Fruit fly (Drosophila melanogaster) whole organism, embryonic: ENCODE data around the gene waw.

Source experiments
- CG10959 ChIP-seq: fragments of 200-800 bp; sonication (Bioruptor generic); IDR thresholded peaks from 2 replicates; pipeline ENCODE4 v1.3.6; 2022; ENCODE audit warnings: missing biosample characterization, missing genetic modification characterization
- CG11247 ChIP-seq: fragments of 200-800 bp; sonication (Bioruptor generic); IDR thresholded peaks from 2 replicates; pipeline ENCODE4 v1.3.6; 2022; ENCODE audit warnings: missing biosample characterization, missing genetic modification characterization
- CG11560 ChIP-seq: fragments of 200-800 bp; sonication (Bioruptor generic); IDR thresholded peaks from 3 replicates; pipeline ENCODE4 v1.3.6; 2022; ENCODE audit warnings: missing biosample characterization, missing genetic modification characterization
- CG11723 ChIP-seq: fragments of 200-800 bp; sonication (Bioruptor generic); optimal IDR thresholded peaks from 2 replicates; lab custom pipeline; 2017; ENCODE audit warnings: missing biosample characterization, mild to moderate bottlenecking, missing genetic modification characterization
- CG12071 ChIP-seq: fragments of 200-800 bp; sonication (Bioruptor generic); optimal IDR thresholded peaks from 3 replicates; lab custom pipeline; 2018; ENCODE audit warnings: missing biosample characterization, mild to moderate bottlenecking, missing genetic modification characterization
- CG12155 ChIP-seq: fragments of 200-800 bp; sonication (Bioruptor generic); optimal IDR thresholded peaks from 3 replicates; lab custom pipeline; 2016; ENCODE audit warnings: missing biosample characterization, missing genetic modification characterization
- CG13894 ChIP-seq: fragments of 200-800 bp; sonication (Bioruptor generic); optimal IDR thresholded peaks from 3 replicates; lab custom pipeline; 2018; ENCODE audit warnings: missing biosample characterization, mild to moderate bottlenecking, missing genetic modification characterization, moderate library complexity
- CG14710 ChIP-seq: fragments of 200-800 bp; sonication (Bioruptor generic); optimal IDR thresholded peaks from 3 replicates; lab custom pipeline; 2019; ENCODE audit warnings: missing biosample characterization, mild to moderate bottlenecking, missing genetic modification characterization, moderate library complexity
- CG17385 ChIP-seq: fragments of 200-800 bp; sonication (Bioruptor generic); optimal IDR thresholded peaks from 3 replicates; lab custom pipeline; 2018; ENCODE audit warnings: missing biosample characterization, mild to moderate bottlenecking, missing genetic modification characterization
- CG18619 ChIP-seq: fragments of 200-800 bp; sonication (Bioruptor generic); optimal IDR thresholded peaks from 3 replicates; lab custom pipeline; 2017; ENCODE audit warnings: missing biosample characterization, mild to moderate bottlenecking, missing genetic modification characterization
- CG2120 ChIP-seq: fragments of 200-800 bp; sonication (Bioruptor generic); optimal IDR thresholded peaks from 3 replicates; lab custom pipeline; 2016; ENCODE audit warnings: missing biosample characterization, missing genetic modification characterization
- CG3726 ChIP-seq: fragments of 200-800 bp; sonication (Bioruptor generic); IDR thresholded peaks from 3 replicates; pipeline ENCODE4, ENCODE4 v1.3.6; 2022; ENCODE audit warnings: missing biosample characterization, missing genetic modification characterization
- CG4404 ChIP-seq: fragments of 200-800 bp; sonication (Bioruptor generic); IDR thresholded peaks from 2 replicates; pipeline ENCODE4 v1.3.6; 2022; ENCODE audit warnings: missing biosample characterization, missing genetic modification characterization
- CG4730 ChIP-seq: fragments of 200-800 bp; sonication (Bioruptor generic); IDR thresholded peaks from 2 replicates; pipeline ENCODE4 v1.3.6; 2022; ENCODE audit warnings: missing biosample characterization, missing genetic modification characterization
- CG6683 ChIP-seq: fragments of 200-800 bp; sonication (Bioruptor generic); optimal IDR thresholded peaks from 2 replicates; lab custom pipeline; 2017; ENCODE audit warnings: missing biosample characterization, mild to moderate bottlenecking, missing genetic modification characterization, missing genetic modification reagents
- CG7839 ChIP-seq: fragments of 200-800 bp; sonication (Bioruptor generic); optimal IDR thresholded peaks from 3 replicates; lab custom pipeline; 2018; ENCODE audit warnings: missing biosample characterization, mild to moderate bottlenecking, missing genetic modification characterization, moderate library complexity
- CTCF ChIP-seq: fragments of 200-800 bp; sonication (Bioruptor generic); optimal IDR thresholded peaks from 2 replicates; lab custom pipeline; 2017; ENCODE audit warnings: missing biosample characterization, mild to moderate bottlenecking, missing genetic modification characterization, moderate library complexity
- Camta ChIP-seq: fragments of 200-800 bp; sonication (Bioruptor generic); optimal IDR thresholded peaks from 2 replicates; lab custom pipeline; 2016; ENCODE audit warnings: missing biosample characterization, missing genetic modification characterization
- Dbx ChIP-seq: fragments of 200-800 bp; sonication (Bioruptor generic); IDR thresholded peaks from 3 replicates; pipeline ENCODE4 v1.3.6; 2022; ENCODE audit warnings: missing biosample characterization, missing genetic modification characterization
- Eip74EF ChIP-seq, 2 experiments: fragments of 200-800 bp in 1 of 2; fragments of >200 bp in 1 of 2; sonication (Bioruptor generic) in 1 of 2; optimal IDR thresholded peaks; 2 replicates each; lab custom pipeline; 2017 to 2019; ENCODE audit warnings: missing biosample characterization in 2 of 2, missing genetic modification characterization in 2 of 2, mild to moderate bottlenecking in 1 of 2, moderate library complexity in 1 of 2
- GATAe ChIP-seq: fragments of 200-800 bp; sonication (Bioruptor generic); conservative IDR thresholded peaks from 2 replicates; pipeline ENCODE4 v1.3.6; 2022; ENCODE audit warnings: missing biosample characterization, missing genetic modification characterization
- Myb ChIP-seq: fragments of 200-800 bp; sonication (Bioruptor generic); optimal IDR thresholded peaks from 2 replicates; lab custom pipeline; 2016; ENCODE audit warnings: missing biosample characterization, missing genetic modification characterization
- Scr ChIP-seq: fragments of 200-800 bp; sonication (Bioruptor generic); IDR thresholded peaks from 2 replicates; pipeline ENCODE4 v1.3.6; 2022; ENCODE audit warnings: missing biosample characterization, missing genetic modification characterization; ENCODE audit not compliant: partially characterized antibody
- Sry-β ChIP-seq: fragments of 200-800 bp; sonication (Bioruptor generic); optimal IDR thresholded peaks from 2 replicates; lab custom pipeline; 2018; ENCODE audit warnings: missing biosample characterization, mild to moderate bottlenecking, missing genetic modification characterization, moderate library complexity
- Sry-δ ChIP-seq: fragments of 200-800 bp; sonication (Bioruptor generic); optimal IDR thresholded peaks from 2 replicates; lab custom pipeline; 2016; ENCODE audit warnings: missing biosample characterization, missing genetic modification characterization
- Trl ChIP-seq, 3 experiments: fragments of >200 bp in 2 of 3; fragments of 200-800 bp in 1 of 3; sonication (Bioruptor generic) in 1 of 3; optimal IDR thresholded peaks; 2 replicates in 1 of 3; 3 replicates in 2 of 3; lab custom pipeline; 2016 to 2017; ENCODE audit warnings: missing biosample characterization in 1 of 3, missing genetic modification characterization in 1 of 3
- Usf ChIP-seq: fragments of 200-800 bp; sonication (Bioruptor generic); optimal IDR thresholded peaks from 2 replicates; lab custom pipeline; 2017; ENCODE audit warnings: missing genotype, missing biosample characterization, missing genetic modification characterization
- Vsx1 ChIP-seq: fragments of 200-800 bp; sonication (Bioruptor generic); optimal IDR thresholded peaks from 2 replicates; lab custom pipeline; 2017; ENCODE audit warnings: missing biosample characterization, mild to moderate bottlenecking, missing genetic modification characterization, missing genetic modification reagents
- amos ChIP-seq: fragments of 200-800 bp; sonication (Bioruptor generic); IDR thresholded peaks from 2 replicates; pipeline ENCODE4 v1.3.6; 2022; ENCODE audit warnings: missing biosample characterization, missing genetic modification characterization; ENCODE audit not compliant: partially characterized antibody
- az2 ChIP-seq: fragments of 200-800 bp; sonication (Bioruptor generic); optimal IDR thresholded peaks from 3 replicates; lab custom pipeline; 2016; ENCODE audit warnings: missing biosample characterization, missing genetic modification characterization
- bcd ChIP-seq: fragments of 200-800 bp; sonication (Bioruptor generic); optimal IDR thresholded peaks from 2 replicates; lab custom pipeline; 2017; ENCODE audit warnings: missing biosample characterization, mild to moderate bottlenecking, missing genetic modification characterization
- btn ChIP-seq: fragments of 200-800 bp; sonication (Bioruptor generic); optimal IDR thresholded peaks from 2 replicates; lab custom pipeline; 2016; ENCODE audit warnings: missing biosample characterization, missing genetic modification characterization
- chif ChIP-seq, 2 experiments: fragments of 200-800 bp; sonication (Bioruptor generic); optimal IDR thresholded peaks; 3 replicates each; lab custom pipeline; 2016; ENCODE audit warnings: missing biosample characterization in 2 of 2, missing genetic modification characterization in 2 of 2
- da ChIP-seq: fragments of 200-800 bp; sonication (Bioruptor generic); optimal IDR thresholded peaks from 2 replicates; lab custom pipeline; 2016; ENCODE audit warnings: missing biosample characterization, missing genetic modification characterization
- dmrt99B ChIP-seq: fragments of 200-800 bp; sonication (Bioruptor generic); optimal IDR thresholded peaks from 2 replicates; lab custom pipeline; 2018; ENCODE audit warnings: missing biosample characterization, mild to moderate bottlenecking, missing genetic modification characterization, moderate library complexity
- dpn ChIP-seq, 2 experiments: fragments of 200-800 bp; sonication (Bioruptor generic); optimal IDR thresholded peaks; 3 replicates each; lab custom pipeline; 2016; ENCODE audit warnings: missing biosample characterization in 2 of 2, missing genetic modification characterization in 2 of 2
- ewg ChIP-seq: fragments of 200-800 bp; sonication (Bioruptor generic); optimal IDR thresholded peaks from 3 replicates; lab custom pipeline; 2017; ENCODE audit warnings: mild to moderate bottlenecking, missing biosample characterization, missing genetic modification reagents, missing genetic modification characterization
- fru ChIP-seq: fragments of >200 bp; optimal IDR thresholded peaks from 2 replicates; lab custom pipeline; 2017
- gfzf ChIP-seq: fragments of 200-800 bp; sonication (Bioruptor generic); optimal IDR thresholded peaks from 2 replicates; lab custom pipeline; 2016; ENCODE audit warnings: missing biosample characterization, mild to moderate bottlenecking, missing genetic modification characterization, moderate library complexity
- grn ChIP-seq: fragments of 200-800 bp; sonication (Bioruptor generic); optimal IDR thresholded peaks from 3 replicates; lab custom pipeline; 2017; ENCODE audit warnings: missing biosample characterization, missing genetic modification characterization
- gro ChIP-seq: fragments of 200-800 bp; sonication (Bioruptor generic); optimal IDR thresholded peaks from 2 replicates; lab custom pipeline; 2016; ENCODE audit warnings: missing biosample characterization, missing genetic modification characterization
- jigr1 ChIP-seq: fragments of 200-800 bp; sonication (Bioruptor generic); IDR thresholded peaks from 3 replicates; pipeline ENCODE4 v1.3.6; 2022; ENCODE audit warnings: missing biosample characterization, missing genetic modification characterization
- mld ChIP-seq: fragments of 200-800 bp; sonication (Bioruptor generic); IDR thresholded peaks from 3 replicates; pipeline ENCODE4 v1.3.6; 2022; ENCODE audit warnings: missing biosample characterization, missing genetic modification characterization; ENCODE audit not compliant: partially characterized antibody
- nau ChIP-seq: fragments of 200-800 bp; sonication (Bioruptor generic); optimal IDR thresholded peaks from 3 replicates; lab custom pipeline; 2017; ENCODE audit warnings: missing biosample characterization, mild to moderate bottlenecking, missing genetic modification characterization, missing genetic modification reagents
- odd ChIP-seq: fragments of 200-800 bp; sonication (Bioruptor generic); optimal IDR thresholded peaks from 2 replicates; lab custom pipeline; 2017; ENCODE audit warnings: missing biosample characterization, mild to moderate bottlenecking, missing genetic modification characterization
- p53 ChIP-seq: fragments of 200-800 bp; sonication (Bioruptor generic); optimal IDR thresholded peaks from 2 replicates; lab custom pipeline; 2016; ENCODE audit warnings: missing biosample characterization, missing genetic modification characterization
- psq ChIP-seq: fragments of 200-800 bp; sonication (Bioruptor generic); optimal IDR thresholded peaks from 2 replicates; lab custom pipeline; 2017; ENCODE audit warnings: missing biosample characterization, missing genetic modification characterization
- pum ChIP-seq: fragments of 200-800 bp; sonication (Bioruptor generic); optimal IDR thresholded peaks from 2 replicates; lab custom pipeline; 2016; ENCODE audit warnings: missing biosample characterization, missing genetic modification characterization
- salm ChIP-seq: fragments of 200-800 bp; sonication (Bioruptor generic); optimal IDR thresholded peaks from 2 replicates; lab custom pipeline; 2018; ENCODE audit warnings: missing biosample characterization, mild to moderate bottlenecking, missing genetic modification characterization
- sima ChIP-seq: fragments of 200-800 bp; sonication (Bioruptor generic); optimal IDR thresholded peaks from 2 replicates; lab custom pipeline; 2016; ENCODE audit warnings: missing biosample characterization, missing genetic modification characterization
- tap ChIP-seq: fragments of 200-800 bp; optimal IDR thresholded peaks from 3 replicates; lab custom pipeline; 2019; ENCODE audit warnings: missing biosample characterization, mild to moderate bottlenecking, missing genetic modification characterization, moderate library complexity
- trh ChIP-seq: fragments of 200-800 bp; sonication (Bioruptor generic); optimal IDR thresholded peaks from 2 replicates; lab custom pipeline; 2016; ENCODE audit warnings: missing biosample characterization, missing genetic modification characterization

The waw gene

dm6 chrX:21375595-21376047 lies 12.8 kb downstream of the waw start (continued):
- TF ChIP-seq p53 (no peak), dmrt99B (tag; lab: Kevin White, UChicago) (peak; percentile 64), bcd (peak; percentile 37), tap (tag; lab: Kevin White, UChicago) (peak; percentile 3), Trl (optimal IDR thresholded peaks at IDR 0.05; lab: Kevin White, UChicago) (peak; percentile 20 to 48), Trl (GFP tag; optimal IDR thresholded peaks at IDR 0.05; lab: Kevin White, UChicago) (no peak), btn (GFP tag; lab: Kevin White, UChicago) (no peak), CG18619 (peak; percentile 43), amos (no peak), psq (GFP tag; lab: Kevin White, UChicago) (no peak), Vsx1 (GFP tag; lab: Kevin White, UChicago) (no peak), CG10959 (GFP tag; lab: Robert Waterston, UW) (no peak), CG11247 (no peak), odd (peak; percentile 18), Usf (GFP tag; lab: Kevin White, UChicago) (no peak), fru (lab: Kevin White, UChicago) (no peak), jigr1 (GFP tag; lab: Robert Waterston, UW) (no peak), chif (GFP tag; optimal IDR thresholded peaks at IDR 0.05; lab: Kevin White, UChicago) (no peak), CG17385 (GFP tag; lab: Kevin White, UChicago) (peak; percentile 40), GATAe (GFP tag; lab: Robert Waterston, UW) (no peak), Sry-δ (no peak), da (GFP tag; lab: Kevin White, UChicago) (no peak), CG4730 (GFP tag; lab: Robert Waterston, UW) (no peak), CG12071 (no peak), CG13894 (tag; lab: Kevin White, UChicago) (no peak), CG11723 (GFP tag; lab: Kevin White, UChicago) (no peak), CG2120 (GFP tag; lab: Kevin White, UChicago) (peak; percentile 53), Sry-β (GFP tag; lab: Kevin White, UChicago) (no peak), gfzf (no peak), mld (GFP tag; lab: Robert Waterston, UW) (no peak), CG6683 (GFP tag; lab: Kevin White, UChicago) (peak; percentile 11), gro (GFP tag; lab: Kevin White, UChicago) (no peak), CG7839 (tag; lab: Kevin White, UChicago) (peak; percentile 60), sima (GFP tag; lab: Kevin White, UChicago) (no peak), Camta (GFP tag; lab: Kevin White, UChicago) (no peak), dpn (GFP tag; optimal IDR thresholded peaks at IDR 0.05; lab: Kevin White, UChicago) (peak in 1 of 2 experiments; percentile 21), CG3726 (GFP tag; lab: Robert Waterston, UW) (no peak), grn (GFP tag; lab: Kevin White, UChicago) (no peak), CG11560 (no peak), Myb (GFP tag; lab: Kevin White, UChicago) (no peak), CG4404 (GFP tag; lab: Robert Waterston, UW) (no peak), Dbx (0 out of 3 replicates have a peak, but pooled peaks have one; percentile 30), Eip74EF (GFP tag; optimal IDR thresholded peaks at IDR 0.05; lab: Kevin White, UChicago) (peak in 1 of 2 experiments; percentile 8), salm (tag; lab: Kevin White, UChicago) (no peak), CG14710 (tag; lab: Kevin White, UChicago) (no peak), az2 (peak; percentile 14), CTCF (no peak), ewg (GFP tag; lab: Kevin White, UChicago) (no peak), nau (GFP tag; lab: Kevin White, UChicago) (no peak), pum (GFP tag; lab: Kevin White, UChicago) (no peak), Scr (GFP tag; lab: Robert Waterston, UW) (no peak), trh (GFP tag; lab: Kevin White, UChicago) (no peak), CG12155 (peak; percentile 27)
